Worm (Caenorhabditis elegans) whole organism, young adult: ENCODE results near the gene add-1.

Experiments
- B0261.1 ChIP-seq: sonication (generic microtip); optimal IDR thresholded peaks from 2 replicates; lab custom pipeline; 2016; ENCODE audit warnings: mild to moderate bottlenecking, missing genetic modification characterization, moderate library complexity, missing compliant biosample characterization
- K11D2.4 ChIP-seq: fragments of 200-800 bp; sonication (Bioruptor generic); IDR thresholded peaks from 2 replicates; pipeline ENCODE4 v1.3.6; 2022; ENCODE audit warnings: missing genetic modification reagents, missing genetic modification characterization, missing compliant biosample characterization
- Y56A3A.18 ChIP-seq: fragments of 200-800 bp; sonication (Bioruptor generic); IDR thresholded peaks from 2 replicates; pipeline ENCODE4 v1.3.6; 2022; ENCODE audit warnings: missing genetic modification reagents, missing genetic modification characterization, missing compliant biosample characterization
- Y79H2A.3 ChIP-seq: fragments of 200-800 bp; sonication (Bioruptor generic); conservative IDR thresholded peaks from 2 replicates; pipeline ENCODE4 v1.3.6; 2022; ENCODE audit warnings: missing genetic modification reagents, missing genetic modification characterization, missing compliant biosample characterization
- akir-1 ChIP-seq: fragments of 200-800 bp; sonication (Bioruptor generic); optimal IDR thresholded peaks from 2 replicates; lab custom pipeline; 2018; ENCODE audit warnings: mild to moderate bottlenecking, missing genetic modification characterization, moderate library complexity, missing compliant biosample characterization
- cebp-2 ChIP-seq: fragments of 200-800 bp; sonication (Bioruptor generic); IDR thresholded peaks from 2 replicates; pipeline ENCODE4 v1.3.6; 2022; ENCODE audit warnings: missing genetic modification characterization, missing compliant biosample characterization
- ceh-100 ChIP-seq: fragments of 200-800 bp; sonication (Bioruptor generic); IDR thresholded peaks from 2 replicates; pipeline ENCODE4 v1.3.6; 2022; ENCODE audit warnings: missing genetic modification reagents, missing genetic modification characterization, missing compliant biosample characterization
- ceh-58 ChIP-seq: fragments of 200-800 bp; sonication (Bioruptor generic); IDR thresholded peaks from 2 replicates; pipeline ENCODE4 v1.3.6; 2022; ENCODE audit warnings: missing genetic modification characterization, missing compliant biosample characterization
- ceh-91 ChIP-seq: fragments of 200-800 bp; sonication (Bioruptor generic); IDR thresholded peaks from 2 replicates; pipeline ENCODE4 v1.3.6; 2022; ENCODE audit warnings: missing genetic modification reagents, missing genetic modification characterization, missing compliant biosample characterization
- chd-7 ChIP-seq: sonication (generic microtip); optimal IDR thresholded peaks from 2 replicates; lab custom pipeline; 2016; ENCODE audit warnings: mild to moderate bottlenecking, missing genetic modification characterization, moderate library complexity, missing compliant biosample characterization
- die-1 ChIP-seq: sonication (generic microtip); optimal IDR thresholded peaks from 2 replicates; lab custom pipeline; 2016; ENCODE audit warnings: missing genotype, mild to moderate bottlenecking, missing genetic modification characterization, missing compliant biosample characterization
- dox-1 ChIP-seq: fragments of 200-800 bp; sonication (Bioruptor generic); IDR thresholded peaks from 2 replicates; pipeline ENCODE4 v1.3.6; 2022; ENCODE audit warnings: missing genetic modification reagents, missing genetic modification characterization, missing compliant biosample characterization
- ekl-4 ChIP-seq: fragments of 200-800 bp; sonication (Bioruptor generic); IDR thresholded peaks from 2 replicates; pipeline ENCODE4 v1.3.6; 2022; ENCODE audit warnings: missing genetic modification reagents, missing genetic modification characterization, missing compliant biosample characterization
- hlh-12 ChIP-seq: sonication (generic microtip); optimal IDR thresholded peaks from 2 replicates; lab custom pipeline; 2016; ENCODE audit warnings: missing genetic modification characterization, missing compliant biosample characterization
- hlh-26 ChIP-seq: fragments of 200-800 bp; sonication (Bioruptor generic); conservative IDR thresholded peaks from 2 replicates; pipeline ENCODE4 v1.3.6; 2022; ENCODE audit warnings: missing genetic modification reagents, missing genetic modification characterization, missing compliant biosample characterization
- hmg-1.2 ChIP-seq: fragments of 200-800 bp; sonication (Bioruptor generic); IDR thresholded peaks from 2 replicates; pipeline ENCODE4 v1.3.6; 2022; ENCODE audit warnings: missing genetic modification reagents, missing genetic modification characterization, missing compliant biosample characterization
- hsf-1 ChIP-seq: fragments of 200-800 bp; sonication (Bioruptor generic); IDR thresholded peaks from 2 replicates; pipeline ENCODE4 v1.3.6; 2022; ENCODE audit warnings: missing genetic modification reagents, missing genetic modification characterization, missing compliant biosample characterization
- let-526 ChIP-seq: fragments of 200-800 bp; sonication (Bioruptor generic); IDR thresholded peaks from 2 replicates; pipeline ENCODE4 v1.3.6; 2022; ENCODE audit warnings: missing genetic modification reagents, missing genetic modification characterization, missing compliant biosample characterization
- let-607 ChIP-seq, 2 experiments: fragments of 200-800 bp in 1 of 2; sonication (Bioruptor generic) in 1 of 2; sonication (generic microtip) in 1 of 2; optimal IDR thresholded peaks; 2 replicates each; lab custom pipeline; 2016 to 2018; ENCODE audit warnings: mild to moderate bottlenecking in 2 of 2, missing compliant biosample characterization in 2 of 2, missing genetic modification characterization in 2 of 2, moderate library complexity in 2 of 2, missing genotype in 1 of 2
- lin-40 ChIP-seq: sonication (generic microtip); optimal IDR thresholded peaks from 2 replicates; lab custom pipeline; 2016; ENCODE audit warnings: missing genetic modification characterization, mild to moderate bottlenecking, missing compliant biosample characterization, missing genotype, missing genetic modification reagents
- lsl-1 ChIP-seq: fragments of 200-800 bp; sonication (Bioruptor generic); optimal IDR thresholded peaks from 2 replicates; lab custom pipeline; 2018; ENCODE audit warnings: mild to moderate bottlenecking, missing genetic modification characterization, moderate library complexity, missing compliant biosample characterization
- madf-3 ChIP-seq: fragments of 200-800 bp; sonication (Bioruptor generic); IDR thresholded peaks from 2 replicates; pipeline ENCODE4 v1.3.6; 2022; ENCODE audit warnings: missing genetic modification reagents, missing genetic modification characterization, missing compliant biosample characterization
- madf-6 ChIP-seq: fragments of 200-800 bp; sonication (Bioruptor generic); IDR thresholded peaks from 2 replicates; pipeline ENCODE4 v1.3.6; 2022; ENCODE audit warnings: missing genetic modification reagents, missing genetic modification characterization, missing compliant biosample characterization
- mel-28 ChIP-seq: sonication (generic microtip); optimal IDR thresholded peaks from 2 replicates; lab custom pipeline; 2016; ENCODE audit warnings: borderline replicate concordance, mild to moderate bottlenecking, missing genetic modification characterization, missing compliant biosample characterization
- nfyb-1 ChIP-seq: fragments of 200-800 bp; sonication (Bioruptor generic); IDR thresholded peaks from 2 replicates; pipeline ENCODE4 v1.3.6; 2022; ENCODE audit warnings: missing genetic modification reagents, missing genetic modification characterization, missing compliant biosample characterization
- nhr-120 ChIP-seq: fragments of 200-800 bp; sonication (Bioruptor generic); IDR thresholded peaks from 2 replicates; pipeline ENCODE4 v1.3.6; 2022; ENCODE audit warnings: missing genetic modification characterization, missing compliant biosample characterization
- pbrm-1 ChIP-seq: fragments of 200-800 bp; sonication (Bioruptor generic); IDR thresholded peaks from 2 replicates; pipeline ENCODE4 v1.3.6; 2022; ENCODE audit warnings: missing genetic modification reagents, missing genetic modification characterization, missing compliant biosample characterization
- pha-4 ChIP-seq: fragments of 150-350 bp; sonication (generic microtip); optimal IDR thresholded peaks from 2 replicates; lab custom pipeline; 2014; ENCODE audit warnings: missing biosample characterization, missing genetic modification reagents, missing genetic modification characterization
- rec-8 ChIP-seq, 2 experiments: sonication (generic microtip); optimal IDR thresholded peaks; 2 replicates each; lab custom pipeline; 2016; ENCODE audit warnings: mild to moderate bottlenecking in 2 of 2, missing genetic modification characterization in 2 of 2, missing genetic modification reagents in 2 of 2, missing genotype in 2 of 2, missing biosample characterization in 1 of 2, missing compliant biosample characterization in 1 of 2, moderate library complexity in 1 of 2
- rpc-1 ChIP-seq, 2 experiments: fragments of 150-350 bp in 1 of 2; sonication (generic microtip) in 1 of 2; optimal IDR thresholded peaks; 2 replicates each; lab custom pipeline; 2014 to 2018; ENCODE audit warnings: missing biosample characterization in 1 of 2, missing genetic modification characterization in 1 of 2, missing genetic modification reagents in 1 of 2, missing genotype in 1 of 2
- snpc-3.4 ChIP-seq: sonication (generic microtip); optimal IDR thresholded peaks from 2 replicates; lab custom pipeline; 2017; ENCODE audit warnings: missing genetic modification characterization, mild to moderate bottlenecking, missing compliant biosample characterization, antibody characterized with exemption, moderate library complexity, missing genotype, missing genetic modification reagents
- ztf-6 ChIP-seq: fragments of 200-800 bp; sonication (Bioruptor generic); IDR thresholded peaks from 2 replicates; pipeline ENCODE4 v1.3.6; 2022; ENCODE audit warnings: missing genetic modification reagents, missing genetic modification characterization, missing compliant biosample characterization

Gene add-1

ce11 chrX:4899623-4900022 lies 39.8 kb upstream of the add-1 start (continued):
- no peak for TF ChIP-seq lsl-1
- peak; percentile 43 for TF ChIP-seq chd-7 (tag; lab: Kevin White, UChicago)
- TF ChIP-seq hlh-26 (GFP tag; lab: Robert Waterston, UW), result no peak
- TF ChIP-seq Y79H2A.3 (GFP tag; lab: Robert Waterston, UW), result no peak
- TF ChIP-seq let-607 (tag; optimal IDR thresholded peaks at IDR 0.05; lab: Kevin White, UChicago), result no peak
- no peak for TF ChIP-seq ceh-100
- no peak for TF ChIP-seq pbrm-1 (GFP tag; lab: Robert Waterston, UW)
- no peak for TF ChIP-seq hlh-12
- no peak for TF ChIP-seq madf-6 (GFP tag; lab: Robert Waterston, UW)
- TF ChIP-seq K11D2.4 (GFP tag; lab: Robert Waterston, UW), result no peak
- no peak for TF ChIP-seq ekl-4
- no peak for TF ChIP-seq rpc-1 (optimal IDR thresholded peaks at IDR 0.05; lab: Kevin White, UChicago)
- TF ChIP-seq rpc-1 (tag; optimal IDR thresholded peaks at IDR 0.05; lab: Kevin White, UChicago), result no peak
- no peak for TF ChIP-seq mel-28 (tag; lab: Kevin White, UChicago)
- TF ChIP-seq nfyb-1 (GFP tag; lab: Robert Waterston, UW), result 0 out of 2 replicates have a peak, but pooled peaks have one; percentile 9
- TF ChIP-seq Y56A3A.18 (GFP tag; lab: Robert Waterston, UW), result no peak
- no peak for TF ChIP-seq ceh-58
- TF ChIP-seq ceh-91 (GFP tag; lab: Robert Waterston, UW), result no peak
- TF ChIP-seq ztf-6 (GFP tag; lab: Robert Waterston, UW), result no peak
- TF ChIP-seq, all 124 proteins: peak for 10

ce11 chrX:4895223-4895622 lies 35.4 kb upstream of the add-1 start:
- TF ChIP-seq akir-1 (no peak), snpc-3.4 (tag; lab: Kevin White, UChicago) (no peak), let-526 (GFP tag; lab: Robert Waterston, UW) (no peak), madf-3 (GFP tag; lab: Robert Waterston, UW) (no peak), cebp-2 (0 out of 2 replicates have a peak, but pooled peaks have one; percentile 42)

ce11 chrX:4893623-4894105 lies 33.8 kb upstream of the add-1 start, which contains the start of gene T07F12.1:
Gene T07F12.1 (plus strand): TSS chrX:4894055.
- TF ChIP-seq hmg-1.2 (GFP tag; lab: Robert Waterston, UW), result peak; percentile 75; the same call in 1 of the 2 replicates
- no peak for TF ChIP-seq pha-4 (tag; lab: Kevin White, UChicago)

- TF ChIP-seq madf-3 (GFP tag; lab: Robert Waterston, UW) (no peak), die-1 (no peak), lin-40 (tag; lab: Kevin White, UChicago) (peak; percentile 17), Y56A3A.18 (GFP tag; lab: Robert Waterston, UW) (no peak), dox-1 (GFP tag; lab: Robert Waterston, UW) (0 out of 2 replicates have a peak, but pooled peaks have one; percentile 36), hmg-1.2 (GFP tag; lab: Robert Waterston, UW) (no peak), hsf-1 (GFP tag; lab: Robert Waterston, UW) (no peak), chd-7 (tag; lab: Kevin White, UChicago) (no peak), nhr-120 (GFP tag; lab: Robert Waterston, UW) (no peak), B0261.1 (tag; lab: Kevin White, UChicago) (no peak), rec-8 (tag; optimal IDR thresholded peaks at IDR 0.05; lab: Kevin White, UChicago) (no peak)
Observed at ce11 chrX:4890159-4890558, 30.3 kb upstream of the add-1 start, which contains the start of gene T07F12.2. Gene T07F12.2 (plus strand): TSS chrX:4890245.
